Worm (Caenorhabditis elegans) whole organism, L4/young adult: ENCODE data around the gene nprl-2.

Experiments
- W03F9.2 ChIP-seq: fragments of 150-350 bp; optimal IDR thresholded peaks from 2 replicates; lab custom pipeline; 2014; ENCODE audit warnings: missing biosample characterization, missing genetic modification characterization
- dao-5 ChIP-seq: sonication (generic microtip); optimal IDR thresholded peaks from 2 replicates; lab custom pipeline; 2016; ENCODE audit warnings: missing genotype, missing genetic modification characterization, moderate library complexity, missing compliant biosample characterization
- him-1 ChIP-seq: sonication (generic microtip); optimal IDR thresholded peaks from 2 replicates; lab custom pipeline; 2016; ENCODE audit warnings: missing genotype, missing genetic modification reagents, missing genetic modification characterization, missing compliant biosample characterization

- TF ChIP-seq dao-5 (no peak), W03F9.2 (no peak), him-1 (no peak)
Measured at ce11 chrIV:7530226-7531070, 26.2 kb upstream of the nprl-2 start.
